Worm (Caenorhabditis elegans) whole organism, midembryonic: ENCODE data around the gene D1025.10.
A peak's percentile ranks its signal among the peaks of the same experiment; 100 is the strongest.

ENCODE experiments used
- cog-1 ChIP-seq: sonication (generic microtip); optimal IDR thresholded peaks from 2 replicates; lab custom pipeline; 2016; ENCODE audit warnings: missing genetic modification characterization, missing compliant biosample characterization
- flt-1 ChIP-seq: fragments of 200-800 bp; sonication (Bioruptor generic); IDR thresholded peaks from 2 replicates; pipeline ENCODE4 v1.3.6; 2022; ENCODE audit warnings: missing genetic modification characterization, missing compliant biosample characterization
- klf-2 ChIP-seq: fragments of 200-800 bp; sonication (Bioruptor generic); conservative IDR thresholded peaks from 2 replicates; pipeline ENCODE4 v1.3.6; 2022; ENCODE audit warnings: missing genetic modification reagents, missing genetic modification characterization, missing compliant biosample characterization
- med-1 ChIP-seq: sonication (generic microtip); optimal IDR thresholded peaks from 2 replicates; lab custom pipeline; 2017; ENCODE audit warnings: missing genetic modification characterization, mild to moderate bottlenecking, missing compliant biosample characterization, antibody characterized with exemption, missing genetic modification reagents; ENCODE audit not compliant: insufficient read depth
- ref-1 ChIP-seq: fragments of 200-800 bp; sonication (Bioruptor generic); conservative IDR thresholded peaks from 2 replicates; pipeline ENCODE4 v1.3.6; 2022; ENCODE audit warnings: missing genetic modification reagents, missing genetic modification characterization, missing compliant biosample characterization

DNA sequence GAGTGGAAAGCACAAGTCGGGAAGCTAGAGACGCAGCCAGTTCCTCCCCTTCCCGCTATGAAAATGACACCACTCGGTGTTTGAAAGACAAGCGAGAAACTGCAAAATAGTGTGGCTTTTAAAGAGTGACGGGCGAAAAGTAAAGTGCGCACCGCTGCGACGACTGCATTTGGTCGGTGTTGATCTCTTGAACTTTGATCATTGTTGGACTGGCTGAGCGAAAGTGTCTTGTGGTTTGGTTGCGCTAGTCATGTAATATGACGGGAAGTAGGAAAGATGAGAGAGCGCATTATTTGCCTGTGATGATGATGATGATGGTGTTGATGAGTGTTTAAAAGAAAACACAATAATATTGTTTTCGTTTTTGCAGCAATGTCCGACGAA, 43.6 kb downstream of the D1025.10 start:
- no peak for TF ChIP-seq flt-1 (GFP tag; lab: Robert Waterston, UW)
- no peak for TF ChIP-seq med-1 (GFP tag; lab: Kevin White, UChicago)
- no peak for TF ChIP-seq klf-2 (GFP tag; lab: Robert Waterston, UW)
- TF ChIP-seq cog-1 (tag; lab: Kevin White, UChicago): peak; percentile 96
- no peak for TF ChIP-seq ref-1
